Worm (Caenorhabditis elegans): ENCODE measurements around the gene srh-247.

The srh-247 gene

ce11 chrV:2927553-2927952, 6.4 kb downstream of the srh-247 start, which contains the start of gene C31B8.12:
Gene C31B8.12 (minus strand): TSS chrV:2927653.
- TF ChIP-seq dmd-9 (GFP tag; IDR thresholded peaks at IDR 0.05) (no peak), arid-1 (GFP tag; conservative IDR thresholded peaks at IDR 0.05) (no peak), spr-1 (tag; optimal IDR thresholded peaks at IDR 0.05) (no peak), skn-1 (tag; optimal IDR thresholded peaks at IDR 0.05) (no peak), unc-39 (tag; optimal IDR thresholded peaks at IDR 0.05) (no peak), ceh-32 (tag; optimal IDR thresholded peaks at IDR 0.05; ENCODE audit: poor library complexity) (no peak)

ce11 chrV:2922594-2922993, 11.4 kb downstream of the srh-247 start, which contains the start of gene srh-38:
Gene srh-38 (minus strand): TSS chrV:2922694.
- no peak for TF ChIP-seq nhr-6 (tag; optimal IDR thresholded peaks at IDR 0.05)
- TF ChIP-seq snpc-4 (tag; optimal IDR thresholded peaks at IDR 0.05) = no peak
- TF ChIP-seq php-3 (GFP tag; IDR thresholded peaks at IDR 0.05) = no peak
- TF ChIP-seq hlh-11 (tag; optimal IDR thresholded peaks at IDR 0.05) = no peak
- no peak for TF ChIP-seq snpc-1.2 (GFP tag; IDR thresholded peaks at IDR 0.05)
- no peak for TF ChIP-seq Y105C5A.15 (GFP tag; IDR thresholded peaks at IDR 0.05)
- TF ChIP-seq Y75B8A.6 (GFP tag; IDR thresholded peaks at IDR 0.05) = no peak
- no peak for TF ChIP-seq fos-1 (tag; optimal IDR thresholded peaks at IDR 0.05)
- no peak for TF ChIP-seq T26A8.4 (GFP tag; IDR thresholded peaks at IDR 0.05)

- no peak for TF ChIP-seq lin-38 (GFP tag; IDR thresholded peaks at IDR 0.05)
- TF ChIP-seq snpc-1.2 (GFP tag; IDR thresholded peaks at IDR 0.05) = 0 out of 2 replicates have a peak, but pooled peaks have one; percentile 42
- TF ChIP-seq mdl-1 (tag; optimal IDR thresholded peaks at IDR 0.05) = no peak
Measured at ce11 chrV:2920125-2920524, 13.8 kb downstream of the srh-247 start.

ce11 chrV:2913948-2914347, 20.0 kb downstream of the srh-247 start, which contains the start of gene srh-146:
Gene srh-146 (plus strand): TSS chrV:2914248.
- TF ChIP-seq tag-97 (GFP tag; IDR thresholded peaks at IDR 0.05) = no peak
- TF ChIP-seq nhr-102 (tag; optimal IDR thresholded peaks at IDR 0.05) = no peak
- TF ChIP-seq R02D3.7 (tag; optimal IDR thresholded peaks at IDR 0.05) = no peak
- no peak for TF ChIP-seq fkh-10 (GFP tag; optimal IDR thresholded peaks at IDR 0.05)

ce11 chrV:2912901-2913300, 21.1 kb downstream of the srh-247 start, which contains the start of gene C31B8.9:
Gene C31B8.9 (minus strand): TSS chrV:2913001.
- TF ChIP-seq nhr-6 (tag; optimal IDR thresholded peaks at IDR 0.05) (no peak), aha-1 (tag) (peak; percentile 79)

- TF ChIP-seq nhr-237 (tag; optimal IDR thresholded peaks at IDR 0.05) (no peak), attf-4 (tag; optimal IDR thresholded peaks at IDR 0.05) (no peak), nhr-48 (tag; optimal IDR thresholded peaks at IDR 0.05) (no peak), lir-3 (tag; optimal IDR thresholded peaks at IDR 0.05) (no peak), zip-11 (GFP tag; IDR thresholded peaks at IDR 0.05) (no peak), nhr-28 (tag; optimal IDR thresholded peaks at IDR 0.05) (peak; percentile 28), T26A8.4 (GFP tag; IDR thresholded peaks at IDR 0.05) (no peak)
Measured at ce11 chrV:2909525-2909924, 24.4 kb downstream of the srh-247 start, which contains the start of gene zmp-3. Gene zmp-3 (minus strand): TSS chrV:2909625.

ce11 chrV:2903227-2903626, 30.7 kb downstream of the srh-247 start, which contains the start of gene C31B8.7:
Gene C31B8.7 (minus strand): TSS chrV:2903327.
- TF ChIP-seq mes-2 (tag; optimal IDR thresholded peaks at IDR 0.05; ENCODE audit: poor library complexity, severe bottlenecking) (no peak), hlh-30 (tag; optimal IDR thresholded peaks at IDR 0.05; ENCODE audit: insufficient read depth) (no peak), dmd-8 (GFP tag; IDR thresholded peaks at IDR 0.05) (no peak), daf-8 (GFP tag; IDR thresholded peaks at IDR 0.05) (no peak), hlh-11 (tag; optimal IDR thresholded peaks at IDR 0.05) (no peak), F26F4.8 (GFP tag; conservative IDR thresholded peaks at IDR 0.05) (no peak), ceh-20 (GFP tag; IDR thresholded peaks at IDR 0.05) (no peak), skn-1 (tag; optimal IDR thresholded peaks at IDR 0.05) (no peak), lin-1 (GFP tag; IDR thresholded peaks at IDR 0.05) (no peak), nhr-10 (tag; optimal IDR thresholded peaks at IDR 0.05) (no peak), zip-11 (GFP tag; IDR thresholded peaks at IDR 0.05) (no peak), aly-2 (tag; optimal IDR thresholded peaks at IDR 0.05) (no peak), dve-1 (tag; optimal IDR thresholded peaks at IDR 0.05; ENCODE audit: insufficient read depth) (no peak)
